Worm (Caenorhabditis elegans) whole organism, young adult: Measurements from ENCODE around the gene W03A5.6.

Source experiments
- B0019.2 ChIP-seq: fragments of 200-800 bp; sonication (Bioruptor generic); conservative IDR thresholded peaks from 2 replicates; pipeline ENCODE4 v1.3.6; 2022; ENCODE audit warnings: missing genetic modification reagents, missing genetic modification characterization, missing compliant biosample characterization
- C06A6.2 ChIP-seq: fragments of 200-800 bp; sonication (Bioruptor generic); conservative IDR thresholded peaks from 2 replicates; pipeline ENCODE4 v1.3.6; 2022; ENCODE audit warnings: missing genetic modification characterization, missing compliant biosample characterization
- F10E7.11 ChIP-seq: sonication (generic microtip); optimal IDR thresholded peaks from 2 replicates; lab custom pipeline; 2017; ENCODE audit warnings: mild to moderate bottlenecking, missing genetic modification characterization, moderate library complexity, missing compliant biosample characterization
- F23B12.7 ChIP-seq: sonication (generic microtip); optimal IDR thresholded peaks from 2 replicates; lab custom pipeline; 2017; ENCODE audit warnings: missing genetic modification characterization, mild to moderate bottlenecking, missing compliant biosample characterization, antibody characterized with exemption, moderate library complexity; ENCODE audit not compliant: insufficient read depth
- F49E8.2 ChIP-seq: sonication (generic microtip); optimal IDR thresholded peaks from 3 replicates; lab custom pipeline; 2017; ENCODE audit warnings: missing genetic modification characterization, mild to moderate bottlenecking, missing compliant biosample characterization, antibody characterized with exemption, moderate library complexity; ENCODE audit not compliant: insufficient read depth
- T26A5.8 ChIP-seq: sonication (generic microtip); optimal IDR thresholded peaks from 2 replicates; lab custom pipeline; 2016; ENCODE audit warnings: missing genetic modification characterization, missing compliant biosample characterization
- Y53G8AR.9 ChIP-seq: fragments of 200-800 bp; sonication (Bioruptor generic); conservative IDR thresholded peaks from 2 replicates; pipeline ENCODE4 v1.3.6; 2022; ENCODE audit warnings: missing genetic modification reagents, missing genetic modification characterization, missing compliant biosample characterization
- Y56A3A.18 ChIP-seq: fragments of 200-800 bp; sonication (Bioruptor generic); IDR thresholded peaks from 2 replicates; pipeline ENCODE4 v1.3.6; 2022; ENCODE audit warnings: missing genetic modification reagents, missing genetic modification characterization, missing compliant biosample characterization
- Y67H2A.10 ChIP-seq: fragments of 200-800 bp; sonication (Bioruptor generic); conservative IDR thresholded peaks from 2 replicates; pipeline ENCODE4 v1.3.6; 2022; ENCODE audit warnings: missing genetic modification reagents, missing genetic modification characterization, missing compliant biosample characterization
- aptf-2 ChIP-seq: fragments of 200-800 bp; sonication (Bioruptor generic); conservative IDR thresholded peaks from 2 replicates; pipeline ENCODE4 v1.3.6; 2022; ENCODE audit warnings: missing genetic modification reagents, missing genetic modification characterization, missing compliant biosample characterization
- aptf-3 ChIP-seq: fragments of 200-800 bp; sonication (Bioruptor generic); IDR thresholded peaks from 2 replicates; pipeline ENCODE4 v1.3.6; 2022; ENCODE audit warnings: missing genetic modification characterization, missing compliant biosample characterization
- athp-1 ChIP-seq: sonication (generic microtip); optimal IDR thresholded peaks from 2 replicates; lab custom pipeline; 2017; ENCODE audit warnings: mild to moderate bottlenecking, missing genetic modification characterization, missing compliant biosample characterization
- attf-5 ChIP-seq: fragments of 200-800 bp; sonication (Bioruptor generic); optimal IDR thresholded peaks from 2 replicates; lab custom pipeline; 2018; ENCODE audit warnings: mild to moderate bottlenecking, missing genetic modification characterization, missing compliant biosample characterization
- bed-2 ChIP-seq: fragments of 200-800 bp; sonication (Bioruptor generic); IDR thresholded peaks from 2 replicates; pipeline ENCODE4 v1.3.6; 2022; ENCODE audit warnings: missing genetic modification reagents, missing genetic modification characterization, missing compliant biosample characterization
- ccch-3 ChIP-seq: fragments of 200-800 bp; sonication (Bioruptor generic); optimal IDR thresholded peaks from 2 replicates; lab custom pipeline; 2018; ENCODE audit warnings: mild to moderate bottlenecking, missing genetic modification characterization, missing compliant biosample characterization
- cebp-2 ChIP-seq: fragments of 200-800 bp; sonication (Bioruptor generic); IDR thresholded peaks from 2 replicates; pipeline ENCODE4 v1.3.6; 2022; ENCODE audit warnings: missing genetic modification characterization, missing compliant biosample characterization
- ceh-27 ChIP-seq: fragments of 200-800 bp; sonication (Bioruptor generic); optimal IDR thresholded peaks from 2 replicates; lab custom pipeline; 2018; ENCODE audit warnings: mild to moderate bottlenecking, missing genetic modification characterization, moderate library complexity, missing compliant biosample characterization
- chd-7 ChIP-seq: sonication (generic microtip); optimal IDR thresholded peaks from 2 replicates; lab custom pipeline; 2016; ENCODE audit warnings: mild to moderate bottlenecking, missing genetic modification characterization, moderate library complexity, missing compliant biosample characterization
- die-1 ChIP-seq: sonication (generic microtip); optimal IDR thresholded peaks from 2 replicates; lab custom pipeline; 2016; ENCODE audit warnings: missing genotype, mild to moderate bottlenecking, missing genetic modification characterization, missing compliant biosample characterization
- dox-1 ChIP-seq: fragments of 200-800 bp; sonication (Bioruptor generic); IDR thresholded peaks from 2 replicates; pipeline ENCODE4 v1.3.6; 2022; ENCODE audit warnings: missing genetic modification reagents, missing genetic modification characterization, missing compliant biosample characterization
- dpff-1 ChIP-seq: sonication (generic microtip); optimal IDR thresholded peaks from 2 replicates; lab custom pipeline; 2017; ENCODE audit warnings: mild to moderate bottlenecking, missing genetic modification characterization, missing compliant biosample characterization
- dpl-1 ChIP-seq: fragments of 150-350 bp; optimal IDR thresholded peaks from 2 replicates; lab custom pipeline; 2014; ENCODE audit warnings: missing biosample characterization, missing genetic modification reagents, missing genetic modification characterization
- efl-1 ChIP-seq: fragments of 150-350 bp; optimal IDR thresholded peaks from 2 replicates; lab custom pipeline; 2014; ENCODE audit warnings: missing biosample characterization, missing genetic modification reagents, missing genetic modification characterization
- egl-18 ChIP-seq: fragments of 200-800 bp; sonication (Bioruptor generic); IDR thresholded peaks from 2 replicates; pipeline ENCODE4 v1.3.6; 2022; ENCODE audit warnings: missing genetic modification reagents, missing genetic modification characterization, missing compliant biosample characterization
- egl-44 ChIP-seq: fragments of 200-800 bp; sonication (Bioruptor generic); IDR thresholded peaks from 2 replicates; pipeline ENCODE4 v1.3.6; 2022; ENCODE audit warnings: missing genetic modification reagents, missing genetic modification characterization, missing compliant biosample characterization
- fkh-3 ChIP-seq: sonication (generic microtip); optimal IDR thresholded peaks from 2 replicates; lab custom pipeline; 2016; ENCODE audit warnings: mild to moderate bottlenecking, missing genetic modification characterization, missing compliant biosample characterization
- hlh-12 ChIP-seq: sonication (generic microtip); optimal IDR thresholded peaks from 2 replicates; lab custom pipeline; 2016; ENCODE audit warnings: missing genetic modification characterization, missing compliant biosample characterization
- hmg-1.2 ChIP-seq: fragments of 200-800 bp; sonication (Bioruptor generic); IDR thresholded peaks from 2 replicates; pipeline ENCODE4 v1.3.6; 2022; ENCODE audit warnings: missing genetic modification reagents, missing genetic modification characterization, missing compliant biosample characterization
- hmg-20 ChIP-seq: fragments of 200-800 bp; sonication (Bioruptor generic); IDR thresholded peaks from 2 replicates; pipeline ENCODE4 v1.3.6; 2022; ENCODE audit warnings: missing genetic modification reagents, missing genetic modification characterization, missing compliant biosample characterization
- hsf-1 ChIP-seq: fragments of 200-800 bp; sonication (Bioruptor generic); IDR thresholded peaks from 2 replicates; pipeline ENCODE4 v1.3.6; 2022; ENCODE audit warnings: missing genetic modification reagents, missing genetic modification characterization, missing compliant biosample characterization
- lin-40 ChIP-seq: sonication (generic microtip); optimal IDR thresholded peaks from 2 replicates; lab custom pipeline; 2016; ENCODE audit warnings: missing genetic modification characterization, mild to moderate bottlenecking, missing compliant biosample characterization, missing genotype, missing genetic modification reagents
- lin-54 ChIP-seq: fragments of 200-800 bp; sonication (Bioruptor generic); optimal IDR thresholded peaks from 2 replicates; lab custom pipeline; 2018; ENCODE audit warnings: mild to moderate bottlenecking, missing genetic modification characterization, missing compliant biosample characterization
- lsl-1 ChIP-seq: fragments of 200-800 bp; sonication (Bioruptor generic); optimal IDR thresholded peaks from 2 replicates; lab custom pipeline; 2018; ENCODE audit warnings: mild to moderate bottlenecking, missing genetic modification characterization, moderate library complexity, missing compliant biosample characterization
- lsy-27 ChIP-seq: sonication (generic microtip); optimal IDR thresholded peaks from 2 replicates; lab custom pipeline; 2017; ENCODE audit warnings: missing genetic modification characterization, mild to moderate bottlenecking, missing compliant biosample characterization, antibody characterized with exemption, missing genotype, borderline replicate concordance; ENCODE audit not compliant: insufficient read depth
- mcd-1 ChIP-seq: fragments of 200-800 bp; sonication (Bioruptor generic); IDR thresholded peaks from 2 replicates; pipeline ENCODE4 v1.3.6; 2022; ENCODE audit warnings: missing genetic modification reagents, missing genetic modification characterization, missing compliant biosample characterization
- mes-4 ChIP-seq: sonication (generic microtip); optimal IDR thresholded peaks from 2 replicates; lab custom pipeline; 2016; ENCODE audit warnings: missing genotype, missing genetic modification characterization, missing compliant biosample characterization
- nhr-179 ChIP-seq: sonication (generic microtip); optimal IDR thresholded peaks from 2 replicates; lab custom pipeline; 2016; ENCODE audit warnings: mild to moderate bottlenecking, missing genetic modification characterization, missing compliant biosample characterization
- nhr-80 ChIP-seq: sonication (generic microtip); optimal IDR thresholded peaks from 2 replicates; lab custom pipeline; 2016; ENCODE audit warnings: missing genetic modification characterization, missing compliant biosample characterization
- pbrm-1 ChIP-seq: fragments of 200-800 bp; sonication (Bioruptor generic); IDR thresholded peaks from 2 replicates; pipeline ENCODE4 v1.3.6; 2022; ENCODE audit warnings: missing genetic modification reagents, missing genetic modification characterization, missing compliant biosample characterization
- pha-4 ChIP-seq: fragments of 150-350 bp; sonication (generic microtip); optimal IDR thresholded peaks from 2 replicates; lab custom pipeline; 2014; ENCODE audit warnings: missing biosample characterization, missing genetic modification reagents, missing genetic modification characterization
- rcor-1 ChIP-seq: fragments of 200-800 bp; sonication (Bioruptor generic); IDR thresholded peaks from 2 replicates; pipeline ENCODE4 v1.3.6; 2022; ENCODE audit warnings: missing genetic modification reagents, missing genetic modification characterization, missing compliant biosample characterization
- repo-1 ChIP-seq: sonication (generic microtip); optimal IDR thresholded peaks from 2 replicates; lab custom pipeline; 2017; ENCODE audit warnings: mild to moderate bottlenecking, missing genetic modification characterization, missing compliant biosample characterization
- rpc-1 ChIP-seq, 2 experiments: fragments of 150-350 bp in 1 of 2; sonication (generic microtip) in 1 of 2; optimal IDR thresholded peaks; 2 replicates each; lab custom pipeline; 2014 to 2018; ENCODE audit warnings: missing biosample characterization in 1 of 2, missing genetic modification characterization in 1 of 2, missing genetic modification reagents in 1 of 2, missing genotype in 1 of 2
- snpc-4 ChIP-seq, 5 experiments: fragments of 150-350 bp in 1 of 5; sonication (generic microtip) in 4 of 5; optimal IDR thresholded peaks; 2 replicates each; lab custom pipeline; 2014 to 2018; ENCODE audit warnings: missing genetic modification characterization in 5 of 5, missing biosample characterization in 3 of 5, antibody characterized with exemption in 2 of 5, mild to moderate bottlenecking in 2 of 5, missing compliant biosample characterization in 2 of 5, missing genotype in 2 of 5, moderate library complexity in 2 of 5, missing genetic modification reagents in 1 of 5
- tlf-1 ChIP-seq: fragments of 200-800 bp; sonication (Bioruptor generic); optimal IDR thresholded peaks from 2 replicates; lab custom pipeline; 2018; ENCODE audit warnings: mild to moderate bottlenecking, missing genetic modification characterization, missing compliant biosample characterization
- unc-130 ChIP-seq: sonication (generic microtip); optimal IDR thresholded peaks from 2 replicates; lab custom pipeline; 2016; ENCODE audit warnings: missing genetic modification reagents, missing genetic modification characterization, missing compliant biosample characterization
- xnd-1 ChIP-seq: sonication (generic microtip); optimal IDR thresholded peaks from 2 replicates; lab custom pipeline; 2016; ENCODE audit warnings: missing genotype, missing genetic modification reagents, missing genetic modification characterization, missing compliant biosample characterization

W03A5.6 gene

DNA sequence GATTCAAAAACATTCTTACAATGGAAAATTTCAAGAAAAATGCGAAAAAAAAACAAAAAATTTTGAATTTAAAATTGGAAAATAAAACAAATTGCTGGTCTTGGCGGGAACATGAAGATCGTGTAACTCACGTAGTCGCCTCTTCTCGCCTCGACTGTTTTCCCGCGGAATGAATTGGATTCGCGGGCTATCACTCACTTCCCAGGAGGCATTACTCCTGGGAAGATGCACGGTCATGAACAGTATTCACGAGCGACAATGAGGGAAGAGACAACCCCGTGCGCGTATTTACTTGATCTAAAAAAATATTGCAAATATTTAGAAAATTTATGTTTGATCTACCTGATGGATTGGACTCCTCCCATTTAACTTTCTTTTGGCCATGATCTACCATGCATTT, 34.1 kb downstream of the W03A5.6 start (continued):
- no peak for TF ChIP-seq T26A5.8 (tag; lab: Kevin White, UChicago)
- peak; percentile 67 for TF ChIP-seq xnd-1
- TF ChIP-seq dox-1: peak; percentile 61
- no peak for TF ChIP-seq F10E7.11 (tag; lab: Kevin White, UChicago)
- no peak for TF ChIP-seq cebp-2 (GFP tag; lab: Robert Waterston, UW)
- TF ChIP-seq hlh-12 (tag; lab: Kevin White, UChicago): no peak
- no peak for TF ChIP-seq nhr-179 (tag; lab: Kevin White, UChicago)
- TF ChIP-seq F49E8.2: no peak
- TF ChIP-seq athp-1 (tag; lab: Kevin White, UChicago): no peak
- TF ChIP-seq bed-2 (GFP tag; lab: Robert Waterston, UW): no peak
- TF ChIP-seq rcor-1: no peak
- no peak for TF ChIP-seq lin-40 (tag; lab: Kevin White, UChicago)
- TF ChIP-seq efl-1 (GFP tag; lab: Kevin White, UChicago): peak; percentile 85
- no peak for TF ChIP-seq repo-1 (tag; lab: Kevin White, UChicago)
- TF ChIP-seq C06A6.2 (GFP tag; lab: Robert Waterston, UW): no peak
- TF ChIP-seq pha-4 (tag; lab: Kevin White, UChicago): no peak
- TF ChIP-seq ccch-3 (GFP tag; lab: Kevin White, UChicago): no peak
- no peak for TF ChIP-seq lsy-27 (tag; lab: Kevin White, UChicago)
- TF ChIP-seq B0019.2 (GFP tag; lab: Robert Waterston, UW): no peak
- TF ChIP-seq Y56A3A.18 (GFP tag; lab: Robert Waterston, UW): no peak
- no peak for TF ChIP-seq Y53G8AR.9 (GFP tag; lab: Robert Waterston, UW)
- TF ChIP-seq hmg-1.2: peak; percentile 35; the same call in 1 of the 2 replicates
- TF ChIP-seq die-1 (tag; lab: Kevin White, UChicago): peak; percentile 7
- TF ChIP-seq mcd-1 (GFP tag; lab: Robert Waterston, UW): peak; percentile 39; the same call in 1 of the 2 replicates
- no peak for TF ChIP-seq Y67H2A.10 (GFP tag; lab: Robert Waterston, UW)
- no peak for TF ChIP-seq rpc-1 (optimal IDR thresholded peaks at IDR 0.05; lab: Kevin White, UChicago)
- TF ChIP-seq rpc-1 (tag; optimal IDR thresholded peaks at IDR 0.05; lab: Kevin White, UChicago): no peak
- TF ChIP-seq chd-7: no peak
- TF ChIP-seq aptf-3 (GFP tag; lab: Robert Waterston, UW): peak; percentile 100
- no peak for TF ChIP-seq pbrm-1 (GFP tag; lab: Robert Waterston, UW)
- no peak for TF ChIP-seq tlf-1 (GFP tag; lab: Kevin White, UChicago)
- no peak for TF ChIP-seq fkh-3 (tag; lab: Kevin White, UChicago)
- no peak for TF ChIP-seq egl-44 (GFP tag; lab: Robert Waterston, UW)
- TF ChIP-seq dpl-1: peak; percentile 19
- TF ChIP-seq lsl-1 (GFP tag; lab: Kevin White, UChicago): peak; percentile 40
- TF ChIP-seq dpff-1 (tag; lab: Kevin White, UChicago): no peak

DNA sequence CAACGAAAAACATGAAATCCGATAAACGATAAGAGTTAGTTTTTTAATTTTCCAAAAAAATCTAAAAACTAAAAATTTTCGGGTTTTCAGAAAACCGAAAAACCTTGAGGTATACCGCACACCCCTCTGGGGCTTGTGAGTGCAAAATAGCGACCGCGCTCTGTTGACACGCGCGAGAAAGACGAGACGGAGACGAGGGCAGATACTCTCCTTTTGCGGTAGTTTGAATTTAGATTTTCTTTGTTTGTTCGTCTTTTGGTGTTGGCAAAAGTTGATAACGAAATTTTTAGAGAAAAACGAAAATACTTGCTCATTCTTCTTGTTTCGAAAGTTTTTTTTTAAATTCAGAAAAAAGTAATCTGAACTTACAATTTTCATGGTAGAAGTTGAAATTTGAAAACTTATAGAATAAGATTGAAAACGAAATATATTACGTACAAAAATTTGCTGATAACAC, 34.8 kb downstream of the W03A5.6 start, which contains the start of the genes W03A5.2 and Y32H12A.8:
Gene W03A5.2 (plus strand): TSS at position 407 of the 457 bp plus-strand sequence.
Gene Y32H12A.8 (minus strand): TSS at position 410 of the 457 bp plus-strand sequence.
- TF ChIP-seq snpc-4 (GFP tag; optimal IDR thresholded peaks at IDR 0.05; lab: Kevin White, UChicago): no peak
- TF ChIP-seq snpc-4 (tag; optimal IDR thresholded peaks at IDR 0.05; lab: Kevin White, UChicago): no peak
- TF ChIP-seq unc-130: no peak
- TF ChIP-seq hmg-1.2: peak; percentile 40; the same call in 1 of the 2 replicates
- peak; percentile 54 for TF ChIP-seq mcd-1 (GFP tag; lab: Robert Waterston, UW)
- no peak for TF ChIP-seq T26A5.8 (tag; lab: Kevin White, UChicago)
- TF ChIP-seq F23B12.7 (tag; lab: Kevin White, UChicago): peak; percentile 15
- peak; percentile 1 for TF ChIP-seq lin-54
- TF ChIP-seq aptf-2: no peak
- TF ChIP-seq mes-4: no peak
- TF ChIP-seq efl-1 (GFP tag; lab: Kevin White, UChicago): peak; percentile 31
- peak; percentile 4 for TF ChIP-seq nhr-80 (tag; lab: Kevin White, UChicago)
- no peak for TF ChIP-seq lsy-27 (tag; lab: Kevin White, UChicago)
- no peak for TF ChIP-seq ceh-27
- TF ChIP-seq hsf-1 (GFP tag; lab: Robert Waterston, UW): no peak
- no peak for TF ChIP-seq hmg-20 (GFP tag; lab: Robert Waterston, UW)
- TF ChIP-seq attf-5 (GFP tag; lab: Kevin White, UChicago): peak; percentile 64
- TF ChIP-seq egl-18 (GFP tag; lab: Robert Waterston, UW): no peak
- TF ChIP-seq B0019.2 (GFP tag; lab: Robert Waterston, UW): no peak
- TF ChIP-seq dpl-1: no peak
